Worm (Caenorhabditis elegans) whole organism, L4 larva: ENCODE measurements around the gene Y116A8C.37.

ENCODE experiments used
- D1046.2 ChIP-seq: fragments of 200-800 bp; sonication (Bioruptor generic); IDR thresholded peaks from 2 replicates; pipeline ENCODE4 v1.3.6; 2022; ENCODE audit warnings: missing genetic modification characterization, missing compliant biosample characterization
- F10B5.3 ChIP-seq: sonication (generic microtip); optimal IDR thresholded peaks from 2 replicates; lab custom pipeline; 2016; ENCODE audit warnings: mild to moderate bottlenecking, missing genetic modification characterization, missing compliant biosample characterization
- F44E2.7 ChIP-seq: fragments of 200-800 bp; sonication (Bioruptor generic); IDR thresholded peaks from 2 replicates; pipeline ENCODE4 v2.1.2; 2022; ENCODE audit warnings: missing genetic modification characterization, missing compliant biosample characterization
- T26A8.4 ChIP-seq: fragments of 200-800 bp; sonication (Bioruptor generic); IDR thresholded peaks from 2 replicates; pipeline ENCODE4 v1.3.6; 2022; ENCODE audit warnings: missing genetic modification characterization, missing compliant biosample characterization
- Y5F2A.4 ChIP-seq: fragments of 200-800 bp; sonication (Bioruptor generic); optimal IDR thresholded peaks from 2 replicates; lab custom pipeline; 2018; ENCODE audit warnings: mild to moderate bottlenecking, missing genetic modification characterization, missing compliant biosample characterization
- ZK337.2 ChIP-seq: fragments of 200-800 bp; sonication (Bioruptor generic); IDR thresholded peaks from 2 replicates; pipeline ENCODE4 v1.3.6; 2022; ENCODE audit warnings: missing genetic modification reagents, missing genetic modification characterization, missing compliant biosample characterization
- ZK546.5 ChIP-seq, 2 experiments: sonication (generic microtip); optimal IDR thresholded peaks; 2 replicates each; lab custom pipeline; 2017; ENCODE audit warnings: missing biosample characterization in 2 of 2, missing genetic modification characterization in 2 of 2
- aha-1 ChIP-seq: fragments of 150-350 bp; peaks from one replicate; lab custom pipeline; 2014; ENCODE audit warnings: missing biosample characterization, missing genetic modification characterization
- ama-1 ChIP-seq: fragments of 150-350 bp; optimal IDR thresholded peaks from 2 replicates; lab custom pipeline; 2014; ENCODE audit warnings: inconsistent platforms, mixed read lengths
- attf-4 ChIP-seq: sonication (generic microtip); optimal IDR thresholded peaks from 3 replicates; lab custom pipeline; 2017; ENCODE audit warnings: missing biosample characterization, missing genetic modification characterization
- ceh-20 ChIP-seq: fragments of 200-800 bp; sonication (Bioruptor generic); IDR thresholded peaks from 2 replicates; pipeline ENCODE4 v1.3.6; 2022; ENCODE audit warnings: missing genetic modification reagents, missing genetic modification characterization, missing compliant biosample characterization
- ceh-32 ChIP-seq: sonication (generic microtip); optimal IDR thresholded peaks from 2 replicates; lab custom pipeline; 2016; ENCODE audit warnings: mild to moderate bottlenecking, missing genetic modification characterization, missing compliant biosample characterization; ENCODE audit not compliant: poor library complexity
- ceh-44 ChIP-seq: fragments of 200-800 bp; sonication (Bioruptor generic); IDR thresholded peaks from 2 replicates; pipeline ENCODE4 v1.3.6; 2022; ENCODE audit warnings: missing genetic modification reagents, missing genetic modification characterization, missing compliant biosample characterization
- ctbp-1 ChIP-seq: fragments of 200-800 bp; sonication (Bioruptor generic); IDR thresholded peaks from 2 replicates; pipeline ENCODE4 v1.3.6; 2022; ENCODE audit warnings: missing genetic modification reagents, missing genetic modification characterization, missing compliant biosample characterization
- daf-12 ChIP-seq: fragments of 150-350 bp; optimal IDR thresholded peaks from 2 replicates; lab custom pipeline; 2014; ENCODE audit warnings: missing biosample characterization, missing genetic modification reagents, missing genetic modification characterization
- daf-19 ChIP-seq: fragments of 200-800 bp; sonication (Bioruptor generic); conservative IDR thresholded peaks from 2 replicates; pipeline ENCODE4 v1.3.6; 2022; ENCODE audit warnings: missing genetic modification characterization, missing compliant biosample characterization
- dmd-8 ChIP-seq: fragments of 200-800 bp; sonication (Bioruptor generic); IDR thresholded peaks from 2 replicates; pipeline ENCODE4 v1.3.6; 2022; ENCODE audit warnings: missing genetic modification characterization, missing compliant biosample characterization
- dmd-9 ChIP-seq: fragments of 200-800 bp; sonication (Bioruptor generic); IDR thresholded peaks from 2 replicates; pipeline ENCODE4 v1.3.6; 2022; ENCODE audit warnings: missing genetic modification reagents, missing genetic modification characterization, missing compliant biosample characterization
- dpl-1 ChIP-seq: fragments of 150-350 bp; optimal IDR thresholded peaks from 2 replicates; lab custom pipeline; 2014; ENCODE audit warnings: missing biosample characterization, missing genetic modification reagents, missing genetic modification characterization
- dve-1 ChIP-seq: sonication (generic microtip); optimal IDR thresholded peaks from 2 replicates; lab custom pipeline; 2017; ENCODE audit warnings: antibody characterized with exemption, mild to moderate bottlenecking, missing genetic modification characterization, missing compliant biosample characterization; ENCODE audit not compliant: insufficient read depth
- egl-43 ChIP-seq: fragments of 200-800 bp; sonication (Bioruptor generic); IDR thresholded peaks from 2 replicates; pipeline ENCODE4 v1.3.6; 2022; ENCODE audit warnings: missing genetic modification reagents, missing genetic modification characterization, missing compliant biosample characterization
- fkh-10 ChIP-seq: fragments of 150-350 bp; optimal IDR thresholded peaks from 2 replicates; lab custom pipeline; 2014; ENCODE audit warnings: missing biosample characterization, missing genetic modification reagents, missing genetic modification characterization
- hif-1 ChIP-seq, 2 experiments: sonication (generic microtip); optimal IDR thresholded peaks; 2 replicates each; lab custom pipeline; 2016 to 2017; ENCODE audit warnings: missing compliant biosample characterization in 2 of 2, missing genetic modification characterization in 2 of 2, missing genetic modification reagents in 2 of 2, missing genotype in 2 of 2, mild to moderate bottlenecking in 1 of 2
- hlh-11 ChIP-seq: fragments of 200-800 bp; sonication (Bioruptor generic); optimal IDR thresholded peaks from 2 replicates; lab custom pipeline; 2018; ENCODE audit warnings: mild to moderate bottlenecking, missing genetic modification characterization, missing compliant biosample characterization
- hlh-30 ChIP-seq: sonication (generic microtip); optimal IDR thresholded peaks from 2 replicates; lab custom pipeline; 2017; ENCODE audit warnings: antibody characterized with exemption, mild to moderate bottlenecking, missing genetic modification characterization, missing compliant biosample characterization; ENCODE audit not compliant: insufficient read depth
- jun-1 ChIP-seq: fragments of 150-350 bp; optimal IDR thresholded peaks from 2 replicates; lab custom pipeline; 2014; ENCODE audit warnings: missing biosample characterization, missing genetic modification reagents, missing genetic modification characterization
- lin-1 ChIP-seq: fragments of 200-800 bp; sonication (Bioruptor generic); IDR thresholded peaks from 2 replicates; pipeline ENCODE4 v1.3.6; 2022; ENCODE audit warnings: missing genetic modification reagents, missing genetic modification characterization, missing compliant biosample characterization
- lin-29 ChIP-seq: fragments of 200-800 bp; sonication (Bioruptor generic); IDR thresholded peaks from 2 replicates; pipeline ENCODE4 v1.3.6; 2022; ENCODE audit warnings: missing genetic modification reagents, missing genetic modification characterization, missing compliant biosample characterization
- lir-3 ChIP-seq: sonication (generic microtip); optimal IDR thresholded peaks from 2 replicates; lab custom pipeline; 2016; ENCODE audit warnings: mild to moderate bottlenecking, missing genetic modification characterization, missing compliant biosample characterization
- madf-5 ChIP-seq, 2 experiments: fragments of 200-800 bp; sonication (Bioruptor generic); IDR thresholded peaks; 2 replicates each; pipeline ENCODE4 v1.3.6; 2022; ENCODE audit warnings: missing compliant biosample characterization in 2 of 2, missing genetic modification characterization in 2 of 2
- mxl-3 ChIP-seq: fragments of 200-800 bp; sonication (Bioruptor generic); optimal IDR thresholded peaks from 2 replicates; lab custom pipeline; 2018; ENCODE audit warnings: mild to moderate bottlenecking, missing genetic modification characterization, missing compliant biosample characterization
- nhr-10 ChIP-seq: fragments of 150-350 bp; optimal IDR thresholded peaks from 2 replicates; lab custom pipeline; 2014; ENCODE audit warnings: missing biosample characterization, missing genetic modification characterization
- nhr-11 ChIP-seq: fragments of 150-350 bp; optimal IDR thresholded peaks from 2 replicates; lab custom pipeline; 2014; ENCODE audit warnings: missing biosample characterization, missing genetic modification characterization
- nhr-111 ChIP-seq: fragments of 200-800 bp; sonication (Bioruptor generic); optimal IDR thresholded peaks from 2 replicates; lab custom pipeline; 2018; ENCODE audit warnings: mild to moderate bottlenecking, missing genetic modification characterization, missing compliant biosample characterization
- nhr-28 ChIP-seq: fragments of 150-350 bp; optimal IDR thresholded peaks from 2 replicates; lab custom pipeline; 2014; ENCODE audit warnings: missing biosample characterization, missing genetic modification characterization
- nhr-41 ChIP-seq: fragments of 200-800 bp; sonication (Bioruptor generic); IDR thresholded peaks from 2 replicates; pipeline ENCODE4 v1.3.6; 2022; ENCODE audit warnings: missing genetic modification reagents, missing genetic modification characterization, missing compliant biosample characterization
- nhr-77 ChIP-seq: fragments of 150-350 bp; optimal IDR thresholded peaks from 2 replicates; lab custom pipeline; 2014; ENCODE audit warnings: missing biosample characterization, missing genetic modification characterization
- pha-4 ChIP-seq, 2 experiments: fragments of 150-350 bp in 1 of 2; fragments of 200-800 bp in 1 of 2; sonication (Bioruptor generic) in 1 of 2; IDR thresholded peaks in 1 of 2; optimal IDR thresholded peaks in 1 of 2; 2 replicates each; pipeline versions ENCODE4 v1.3.6 to Lab custom; 2014 to 2022; ENCODE audit warnings: missing genetic modification characterization in 2 of 2, missing genetic modification reagents in 2 of 2, missing biosample characterization in 1 of 2, missing compliant biosample characterization in 1 of 2
- set-16 ChIP-seq: fragments of 200-800 bp; sonication (Bioruptor generic); IDR thresholded peaks from 2 replicates; pipeline ENCODE4 v1.3.6; 2022; ENCODE audit warnings: missing genetic modification reagents, missing genetic modification characterization, missing compliant biosample characterization
- snpc-4 ChIP-seq: fragments of 150-350 bp; optimal IDR thresholded peaks from 2 replicates; lab custom pipeline; 2014; ENCODE audit warnings: missing biosample characterization, missing genetic modification characterization
- tag-97 ChIP-seq: fragments of 200-800 bp; sonication (Bioruptor generic); IDR thresholded peaks from 2 replicates; pipeline ENCODE4 v1.3.6; 2022; ENCODE audit warnings: missing genetic modification characterization, missing compliant biosample characterization
- unc-62 ChIP-seq, 3 experiments: fragments of 150-350 bp in 1 of 3; sonication (generic microtip); optimal IDR thresholded peaks in 2 of 3; peaks in 1 of 3; 1 replicate in 1 of 3; 2 replicates in 2 of 3; lab custom pipeline; 2014 to 2017; ENCODE audit warnings: missing biosample characterization in 3 of 3, missing genetic modification characterization in 3 of 3, missing genetic modification reagents in 3 of 3, missing genotype in 1 of 3
- zag-1 ChIP-seq: fragments of 150-350 bp; optimal IDR thresholded peaks from 2 replicates; lab custom pipeline; 2014; ENCODE audit warnings: missing biosample characterization, missing genetic modification characterization
- zfp-2 ChIP-seq: sonication (generic microtip); optimal IDR thresholded peaks from 2 replicates; lab custom pipeline; 2016; ENCODE audit warnings: mild to moderate bottlenecking, missing genetic modification characterization, missing compliant biosample characterization
- zip-11 ChIP-seq: fragments of 200-800 bp; sonication (Bioruptor generic); IDR thresholded peaks from 2 replicates; pipeline ENCODE4 v1.3.6; 2022; ENCODE audit warnings: missing genetic modification characterization, missing compliant biosample characterization

The Y116A8C.37 gene

ce11 chrIV:17103615-17104014, 27.3 kb downstream of the Y116A8C.37 start, which contains the start of gene Y116A8C.30:
Gene Y116A8C.30 (minus strand): TSS chrIV:17103715.
- TF ChIP-seq T26A8.4 (GFP tag; lab: Robert Waterston, UW) = no peak
- TF ChIP-seq dpl-1 = no peak
- TF ChIP-seq zfp-2 (tag; lab: Kevin White, UChicago) = no peak
- no peak for TF ChIP-seq nhr-111 (GFP tag; lab: Kevin White, UChicago)
- TF ChIP-seq hlh-30 (tag; lab: Kevin White, UChicago) = no peak
- no peak for TF ChIP-seq ceh-32 (tag; lab: Kevin White, UChicago)
- no peak for TF ChIP-seq ceh-44 (GFP tag; lab: Robert Waterston, UW)
- no peak for TF ChIP-seq F44E2.7 (GFP tag; lab: Robert Waterston, UW)
- TF ChIP-seq dmd-8 (GFP tag; lab: Robert Waterston, UW) = no peak
- no peak for TF ChIP-seq jun-1
- no peak for TF ChIP-seq nhr-77
- no peak for TF ChIP-seq mxl-3 (GFP tag; lab: Kevin White, UChicago)

ce11 chrIV:17103116-17103515, 27.8 kb downstream of the Y116A8C.37 start:
- TF ChIP-seq aha-1 (tag; lab: Kevin White, UChicago) = peak; percentile 77
- TF ChIP-seq nhr-10 (tag; lab: Kevin White, UChicago) = no peak
- TF ChIP-seq nhr-41 (GFP tag; lab: Robert Waterston, UW) = no peak
- TF ChIP-seq zag-1 (tag; lab: Kevin White, UChicago) = no peak
- TF ChIP-seq unc-62 (GFP tag; optimal IDR thresholded peaks at IDR 0.05 in 1 of 2; lab: Kevin White, UChicago) = peak in 1 of 2 experiments; percentile 50
- no peak for TF ChIP-seq unc-62 (tag; optimal IDR thresholded peaks at IDR 0.05; lab: Kevin White, UChicago)
- no peak for TF ChIP-seq daf-12 (tag; lab: Kevin White, UChicago)

DNA sequence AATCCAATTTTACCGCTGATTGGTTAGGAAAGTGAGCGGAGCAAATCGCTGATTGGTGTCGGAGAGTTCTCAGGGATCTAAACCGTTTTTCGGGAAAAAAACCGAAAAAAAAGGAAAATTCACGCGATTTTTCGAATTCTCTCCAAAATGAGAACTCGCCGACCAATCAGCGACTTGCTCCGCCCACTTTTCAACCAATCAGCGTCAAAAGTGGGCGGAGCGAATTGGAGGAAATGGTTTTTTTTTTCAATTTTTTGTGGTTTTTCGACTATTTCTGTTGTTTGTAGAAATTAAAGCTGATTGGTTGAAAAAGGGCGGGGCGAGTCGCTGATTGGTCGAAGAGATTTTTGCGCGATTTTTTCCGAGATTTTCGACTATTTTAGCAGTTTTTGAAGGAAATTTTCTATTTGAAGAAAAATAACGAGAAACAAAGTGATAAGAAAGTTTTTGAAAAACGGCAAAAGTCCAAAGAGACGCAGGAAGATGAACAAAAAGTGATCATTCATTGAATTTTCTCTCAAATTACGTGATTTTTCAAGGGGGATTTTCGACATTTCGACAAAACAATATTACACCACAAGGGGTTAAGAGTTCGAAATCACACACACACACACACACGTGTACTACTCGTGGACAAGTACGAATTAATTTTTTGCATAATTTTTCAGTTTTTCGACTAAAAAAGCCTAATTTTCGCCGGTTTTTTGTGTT, 30.2 kb downstream of the Y116A8C.37 start:
- no peak for TF ChIP-seq dve-1 (tag; lab: Kevin White, UChicago)
- TF ChIP-seq attf-4 = no peak
- TF ChIP-seq dmd-9 (GFP tag; lab: Robert Waterston, UW) = no peak
- TF ChIP-seq madf-5 (GFP tag; IDR thresholded peaks at IDR 0.05; lab: Robert Waterston, UW) = no peak
- peak; percentile 4 for TF ChIP-seq nhr-28 (tag; lab: Kevin White, UChicago)
- TF ChIP-seq lin-1 (GFP tag; lab: Robert Waterston, UW) = no peak
- no peak for TF ChIP-seq Y5F2A.4 (GFP tag; lab: Kevin White, UChicago)
- TF ChIP-seq egl-43 (GFP tag; lab: Robert Waterston, UW) = no peak
- no peak for TF ChIP-seq ctbp-1 (GFP tag; lab: Robert Waterston, UW)
- no peak for TF ChIP-seq F10B5.3 (tag; lab: Kevin White, UChicago)
- TF ChIP-seq ceh-20 (GFP tag; lab: Robert Waterston, UW) = no peak
- no peak for TF ChIP-seq lin-29 (GFP tag; lab: Robert Waterston, UW)
- TF ChIP-seq zip-11 (GFP tag; lab: Robert Waterston, UW) = no peak
- TF ChIP-seq set-16 = no peak
- no peak for TF ChIP-seq unc-62 (GFP tag; optimal IDR thresholded peaks at IDR 0.05 in 1 of 2; lab: Kevin White, UChicago)
- TF ChIP-seq unc-62 (tag; optimal IDR thresholded peaks at IDR 0.05; lab: Kevin White, UChicago) = no peak
- TF ChIP-seq hif-1 (tag; optimal IDR thresholded peaks at IDR 0.05; lab: Kevin White, UChicago) = peak in 1 of 2 experiments; percentile 70
- TF ChIP-seq aha-1 (tag; lab: Kevin White, UChicago) = peak; percentile 88
- peak; percentile 30 for TF ChIP-seq hlh-30 (tag; lab: Kevin White, UChicago)
- no peak for TF ChIP-seq daf-19 (GFP tag; lab: Robert Waterston, UW)
- TF ChIP-seq hlh-11 (tag; lab: Kevin White, UChicago) = no peak
- no peak for TF ChIP-seq lir-3 (tag; lab: Kevin White, UChicago)
- no peak for TF ChIP-seq pha-4 (GFP tag; IDR thresholded peaks at IDR 0.05; lab: Robert Waterston, UW)
- TF ChIP-seq pha-4 (tag; optimal IDR thresholded peaks at IDR 0.05; lab: Kevin White, UChicago) = no peak
- no peak for TF ChIP-seq tag-97 (GFP tag; lab: Robert Waterston, UW)
- no peak for TF ChIP-seq D1046.2
- TF ChIP-seq nhr-11 (tag; lab: Kevin White, UChicago) = no peak
- TF ChIP-seq ama-1 (lab: Kevin White, UChicago) = no peak
- no peak for TF ChIP-seq ZK337.2 (GFP tag; lab: Robert Waterston, UW)
- no peak for TF ChIP-seq fkh-10 (GFP tag; lab: Kevin White, UChicago)
- TF ChIP-seq snpc-4 (tag; lab: Kevin White, UChicago) = no peak
- TF ChIP-seq ZK546.5 (tag; optimal IDR thresholded peaks at IDR 0.05; lab: Kevin White, UChicago) = no peak
